Worm (Caenorhabditis elegans): Measurements from ENCODE around the gene oac-59.

The oac-59 gene

ce11 chrIV:12301161-12301560, at the start of gene oac-59:
TSS of gene oac-59 (minus strand) at chrIV:12301261.
- no peak for TF ChIP-seq rec-8 (tag; optimal IDR thresholded peaks at IDR 0.05)
- TF ChIP-seq nhr-27 (tag; optimal IDR thresholded peaks at IDR 0.05) = no peak
- no peak for TF ChIP-seq T07F8.4 (tag; optimal IDR thresholded peaks at IDR 0.05)
- no peak for TF ChIP-seq C06A6.2 (GFP tag; conservative IDR thresholded peaks at IDR 0.05)

DNA sequence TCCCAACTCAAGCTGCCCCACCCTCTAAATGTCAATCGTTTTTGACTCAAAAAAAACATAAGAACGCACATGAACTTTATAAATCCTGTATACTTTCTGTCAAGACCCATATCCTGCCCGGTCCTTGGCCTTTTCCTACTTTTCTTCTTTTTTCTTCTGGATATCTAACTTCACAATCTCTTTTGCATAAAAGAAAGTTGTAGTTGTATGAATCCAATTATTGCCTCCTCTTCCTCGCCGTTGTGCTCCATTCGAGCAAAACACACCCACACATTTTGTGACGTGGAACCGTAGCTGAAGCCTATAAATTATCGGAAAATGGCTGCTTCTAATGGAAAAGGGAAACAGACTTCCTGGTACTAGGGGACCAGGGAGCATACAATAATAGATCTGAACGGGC, 49.2 kb upstream of the oac-59 start:
- no peak for TF ChIP-seq rcor-1 (GFP tag; IDR thresholded peaks at IDR 0.05)
- no peak for TF ChIP-seq let-607 (tag; optimal IDR thresholded peaks at IDR 0.05)
- TF ChIP-seq F33H1.4 (GFP tag; IDR thresholded peaks at IDR 0.05) = no peak
- TF ChIP-seq T07F8.4 (tag; optimal IDR thresholded peaks at IDR 0.05) = no peak

DNA sequence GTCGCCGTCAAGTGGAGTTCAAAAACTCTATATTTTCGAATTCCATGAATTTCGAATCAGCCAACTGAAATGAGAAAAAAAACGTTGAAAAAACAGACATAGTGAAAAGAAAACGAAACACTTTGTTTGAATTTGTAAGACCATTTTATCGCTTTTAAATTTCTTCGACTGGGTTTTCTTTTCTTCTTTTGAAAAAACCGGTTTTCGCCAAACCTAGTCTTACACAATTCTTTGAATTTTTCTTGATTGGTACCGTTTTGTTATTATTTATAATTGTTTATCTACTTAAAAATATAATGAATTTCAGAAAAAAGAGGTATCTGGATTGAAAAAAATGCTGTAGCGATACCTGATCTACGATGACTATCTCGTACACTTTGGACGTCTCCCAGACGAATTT, 48.6 kb upstream of the oac-59 start, which contains the start of gene best-22:
Gene best-22, plus strand, starts transcription at position 301 of the 400 bp plus-strand sequence.
- no peak for TF ChIP-seq Y56A3A.18 (GFP tag; IDR thresholded peaks at IDR 0.05)
- TF ChIP-seq F57A8.1 (GFP tag; optimal IDR thresholded peaks at IDR 0.05) = no peak
- no peak for TF ChIP-seq ceh-40 (GFP tag; IDR thresholded peaks at IDR 0.05)
- TF ChIP-seq F10E7.11 (tag; optimal IDR thresholded peaks at IDR 0.05) = no peak
- TF ChIP-seq hsf-1 (GFP tag; IDR thresholded peaks at IDR 0.05) = no peak
- TF ChIP-seq repo-1 (tag; optimal IDR thresholded peaks at IDR 0.05) = no peak
- no peak for TF ChIP-seq tbp1 (GFP tag; optimal IDR thresholded peaks at IDR 0.05)
- no peak for TF ChIP-seq nhr-90 (tag; optimal IDR thresholded peaks at IDR 0.05)
- no peak for TF ChIP-seq madf-3 (GFP tag; IDR thresholded peaks at IDR 0.05)
- TF ChIP-seq F52B5.7 (tag; optimal IDR thresholded peaks at IDR 0.05) = no peak
- TF ChIP-seq C06A6.2 (GFP tag; conservative IDR thresholded peaks at IDR 0.05) = no peak
- no peak for TF ChIP-seq bed-1 (GFP tag; IDR thresholded peaks at IDR 0.05)
- TF ChIP-seq lir-1 (GFP tag; conservative IDR thresholded peaks at IDR 0.05) = no peak
- TF ChIP-seq hlh-12 (tag; optimal IDR thresholded peaks at IDR 0.05) = no peak
- no peak for TF ChIP-seq nfyb-1 (GFP tag; IDR thresholded peaks at IDR 0.05)
- no peak for TF ChIP-seq ztf-18 (tag; optimal IDR thresholded peaks at IDR 0.05)
- TF ChIP-seq dpff-1 (tag; optimal IDR thresholded peaks at IDR 0.05) = no peak

DNA sequence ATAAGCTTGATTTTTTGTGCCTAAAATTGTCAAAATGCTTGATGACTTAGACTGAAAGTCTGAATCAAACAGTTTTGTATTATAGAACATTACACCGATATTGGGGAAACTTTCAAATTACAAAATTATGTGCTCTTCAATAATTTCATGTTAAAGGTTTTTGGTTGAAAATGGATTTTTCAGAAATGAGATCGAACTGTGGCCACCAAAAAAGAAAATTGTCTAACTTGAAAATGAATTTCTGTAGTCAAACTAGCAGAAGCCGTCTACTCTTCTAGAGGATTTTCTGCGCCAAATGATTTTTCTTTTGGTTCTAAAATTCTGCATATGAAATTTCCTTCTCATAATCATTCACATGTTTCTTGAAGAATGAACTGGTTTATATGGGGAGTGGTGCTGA, 39.8 kb upstream of the oac-59 start:
- no peak for TF ChIP-seq B0336.3 (GFP tag; IDR thresholded peaks at IDR 0.05)
- no peak for TF ChIP-seq sdz-38 (tag; optimal IDR thresholded peaks at IDR 0.05)
- TF ChIP-seq ceh-27 (GFP tag; optimal IDR thresholded peaks at IDR 0.05) = no peak
- no peak for TF ChIP-seq dpl-1 (GFP tag; optimal IDR thresholded peaks at IDR 0.05)
- no peak for TF ChIP-seq lsy-27 (tag; optimal IDR thresholded peaks at IDR 0.05; ENCODE audit: borderline replicate concordance, insufficient read depth)
- no peak for TF ChIP-seq unc-130 (GFP tag; optimal IDR thresholded peaks at IDR 0.05)
- TF ChIP-seq nfya-2 (GFP tag; IDR thresholded peaks at IDR 0.05) = no peak
- no peak for TF ChIP-seq lin-26 (GFP tag; IDR thresholded peaks at IDR 0.05)
- no peak for TF ChIP-seq tbx-9 (tag; optimal IDR thresholded peaks at IDR 0.05; ENCODE audit: borderline replicate concordance)
- TF ChIP-seq snpc-4 (GFP tag; optimal IDR thresholded peaks at IDR 0.05) = no peak
- no peak for TF ChIP-seq snpc-4 (tag; optimal IDR thresholded peaks at IDR 0.05)
- no peak for TF ChIP-seq hrde-1 (tag; optimal IDR thresholded peaks at IDR 0.05; ENCODE audit: borderline replicate concordance)
- no peak for TF ChIP-seq xnd-1 (tag; optimal IDR thresholded peaks at IDR 0.05)
- no peak for TF ChIP-seq Y53F4B.3 (GFP tag; IDR thresholded peaks at IDR 0.05)
- no peak for TF ChIP-seq ceh-79 (tag; optimal IDR thresholded peaks at IDR 0.05)
- no peak for TF ChIP-seq lag-1 (GFP tag; IDR thresholded peaks at IDR 0.05)
- no peak for TF ChIP-seq attf-5 (GFP tag; optimal IDR thresholded peaks at IDR 0.05)
- TF ChIP-seq Y79H2A.3 (GFP tag; conservative IDR thresholded peaks at IDR 0.05) = no peak
